Worm (Caenorhabditis elegans): ENCODE data around the gene frpr-5.

ce11 chrV:13565781-13566180 lies 29.9 kb upstream of the frpr-5 start, which contains the start of gene slrp-1:
- TF ChIP-seq isw-1 (GFP tag; IDR thresholded peaks at IDR 0.05) (no peak), pag-3 (tag; optimal IDR thresholded peaks at IDR 0.05; ENCODE audit: borderline replicate concordance, insufficient read depth) (no peak)
